Fruit fly (Drosophila melanogaster) whole organism, embryonic: ENCODE data around the gene CG15483.

ENCODE experiments used
- Awh ChIP-seq: fragments of 200-800 bp; sonication (Bioruptor generic); IDR thresholded peaks from 2 replicates; pipeline ENCODE4, ENCODE4 v1.3.6; 2022; ENCODE audit warnings: missing biosample characterization, missing genetic modification characterization
- Bgb ChIP-seq: fragments of 200-800 bp; sonication (Bioruptor generic); IDR thresholded peaks from 2 replicates; pipeline ENCODE4 v1.3.6; 2022; ENCODE audit warnings: missing biosample characterization, missing genetic modification characterization; ENCODE audit not compliant: partially characterized antibody
- C15 ChIP-seq: fragments of 200-800 bp; sonication (Bioruptor generic); IDR thresholded peaks from 3 replicates; pipeline ENCODE4 v1.3.6; 2022; ENCODE audit warnings: missing biosample characterization, missing genetic modification characterization
- CG10543 ChIP-seq: fragments of 200-800 bp; sonication (Bioruptor generic); optimal IDR thresholded peaks from 3 replicates; lab custom pipeline; 2017; ENCODE audit warnings: missing biosample characterization, mild to moderate bottlenecking, missing genetic modification characterization, moderate library complexity
- CG10565 ChIP-seq: fragments of 200-800 bp; sonication (Bioruptor generic); optimal IDR thresholded peaks from 3 replicates; lab custom pipeline; 2016; ENCODE audit warnings: missing biosample characterization, mild to moderate bottlenecking, missing genetic modification characterization
- CG14014 ChIP-seq: fragments of 200-800 bp; sonication (Bioruptor generic); IDR thresholded peaks from 2 replicates; pipeline ENCODE4 v1.3.6; 2022; ENCODE audit warnings: missing biosample characterization, missing genetic modification characterization
- CG15011 ChIP-seq: fragments of 200-800 bp; sonication (Bioruptor generic); optimal IDR thresholded peaks from 3 replicates; lab custom pipeline; 2018; ENCODE audit warnings: missing biosample characterization, mild to moderate bottlenecking, missing genetic modification characterization
- CG16863 ChIP-seq: fragments of 200-800 bp; sonication (Bioruptor generic); optimal IDR thresholded peaks from 3 replicates; lab custom pipeline; 2016; ENCODE audit warnings: missing biosample characterization, missing genetic modification characterization
- CG18764 ChIP-seq: fragments of 200-800 bp; sonication (Bioruptor generic); optimal IDR thresholded peaks from 3 replicates; lab custom pipeline; 2016; ENCODE audit warnings: missing biosample characterization, missing genetic modification characterization
- CG31224 ChIP-seq: fragments of 200-800 bp; sonication (Bioruptor generic); IDR thresholded peaks from 2 replicates; pipeline ENCODE4 v1.3.6; 2022; ENCODE audit warnings: missing biosample characterization, missing genetic modification characterization
- CG3281 ChIP-seq: fragments of 200-800 bp; sonication (Bioruptor generic); optimal IDR thresholded peaks from 3 replicates; lab custom pipeline; 2017; ENCODE audit warnings: missing biosample characterization, mild to moderate bottlenecking, missing genetic modification characterization
- CG3726 ChIP-seq: fragments of 200-800 bp; sonication (Bioruptor generic); IDR thresholded peaks from 3 replicates; pipeline ENCODE4, ENCODE4 v1.3.6; 2022; ENCODE audit warnings: missing biosample characterization, missing genetic modification characterization
- CG4328 ChIP-seq: fragments of 200-800 bp; sonication (Bioruptor generic); optimal IDR thresholded peaks from 3 replicates; lab custom pipeline; 2017; ENCODE audit warnings: missing biosample characterization, missing genetic modification reagents, missing genetic modification characterization
- CG4730 ChIP-seq: fragments of 200-800 bp; sonication (Bioruptor generic); IDR thresholded peaks from 2 replicates; pipeline ENCODE4 v1.3.6; 2022; ENCODE audit warnings: missing biosample characterization, missing genetic modification characterization
- CG5180 ChIP-seq: fragments of 200-800 bp; sonication (Bioruptor generic); optimal IDR thresholded peaks from 3 replicates; lab custom pipeline; 2017; ENCODE audit warnings: missing biosample characterization, missing genetic modification characterization, mild to moderate bottlenecking, moderate library complexity, missing genetic modification reagents
- CG6689 ChIP-seq: fragments of 200-800 bp; sonication (Bioruptor generic); IDR thresholded peaks from 2 replicates; pipeline ENCODE4 v1.3.6; 2022; ENCODE audit warnings: missing biosample characterization, missing genetic modification characterization
- CG7839 ChIP-seq: fragments of 200-800 bp; sonication (Bioruptor generic); optimal IDR thresholded peaks from 3 replicates; lab custom pipeline; 2018; ENCODE audit warnings: missing biosample characterization, mild to moderate bottlenecking, missing genetic modification characterization, moderate library complexity
- CG8089 ChIP-seq: fragments of 200-800 bp; sonication (Bioruptor generic); optimal IDR thresholded peaks from 3 replicates; lab custom pipeline; 2016; ENCODE audit warnings: missing biosample characterization, missing genetic modification characterization
- CG9876 ChIP-seq: fragments of 200-800 bp; sonication (Bioruptor generic); optimal IDR thresholded peaks from 2 replicates; lab custom pipeline; 2016; ENCODE audit warnings: missing biosample characterization, missing genetic modification characterization
- Deaf1 ChIP-seq: fragments of 200-800 bp; optimal IDR thresholded peaks from 3 replicates; lab custom pipeline; 2019; ENCODE audit warnings: missing biosample characterization, mild to moderate bottlenecking, missing genetic modification characterization, moderate library complexity
- E2f1 ChIP-seq: fragments of 200-800 bp; sonication (Bioruptor generic); IDR thresholded peaks from 2 replicates; pipeline ENCODE4 v1.3.6; 2022; ENCODE audit warnings: missing biosample characterization, missing genetic modification characterization
- Ets65A ChIP-seq: fragments of 200-800 bp; sonication (Bioruptor generic); peaks from one replicate; lab custom pipeline; 2016; ENCODE audit warnings: missing biosample characterization, missing genetic modification characterization
- HLH4C ChIP-seq: fragments of 200-800 bp; sonication (Bioruptor generic); IDR thresholded peaks from 3 replicates; pipeline ENCODE4 v1.3.6; 2022; ENCODE audit warnings: missing biosample characterization, missing genetic modification characterization; ENCODE audit not compliant: partially characterized antibody
- HLHmδ ChIP-seq: fragments of 200-800 bp; sonication (Bioruptor generic); optimal IDR thresholded peaks from 2 replicates; lab custom pipeline; 2018; ENCODE audit warnings: missing biosample characterization, mild to moderate bottlenecking, missing genetic modification characterization, moderate library complexity
- Hey ChIP-seq: fragments of 200-800 bp; sonication (Bioruptor generic); optimal IDR thresholded peaks from 3 replicates; lab custom pipeline; 2018; ENCODE audit warnings: missing biosample characterization, mild to moderate bottlenecking, missing genetic modification characterization
- HmgZ ChIP-seq: fragments of 200-800 bp; sonication (Bioruptor generic); optimal IDR thresholded peaks from 2 replicates; lab custom pipeline; 2018; ENCODE audit warnings: missing biosample characterization, mild to moderate bottlenecking, missing genetic modification characterization
- MESR4 ChIP-seq: fragments of 200-800 bp; sonication (Bioruptor generic); optimal IDR thresholded peaks from 2 replicates; lab custom pipeline; 2018; ENCODE audit warnings: missing biosample characterization, mild to moderate bottlenecking, missing genetic modification characterization, moderate library complexity
- Med ChIP-seq: fragments of 200-800 bp; sonication (Bioruptor generic); peaks from one replicate; lab custom pipeline; 2016; ENCODE audit warnings: missing biosample characterization, missing genetic modification characterization, mild to moderate bottlenecking, inconsistent platforms, moderate library complexity
- amos ChIP-seq: fragments of 200-800 bp; sonication (Bioruptor generic); IDR thresholded peaks from 2 replicates; pipeline ENCODE4 v1.3.6; 2022; ENCODE audit warnings: missing biosample characterization, missing genetic modification characterization; ENCODE audit not compliant: partially characterized antibody
- bigmax ChIP-seq: fragments of 200-800 bp; sonication (Bioruptor generic); optimal IDR thresholded peaks from 2 replicates; lab custom pipeline; 2018; ENCODE audit warnings: missing biosample characterization, mild to moderate bottlenecking, missing genetic modification characterization
- bsh ChIP-seq, 2 experiments: fragments of 200-800 bp; sonication (Bioruptor generic); optimal IDR thresholded peaks; 2 replicates each; lab custom pipeline; 2017 to 2018; ENCODE audit warnings: mild to moderate bottlenecking in 2 of 2, missing biosample characterization in 2 of 2, missing genetic modification characterization in 2 of 2, moderate library complexity in 1 of 2
- corto ChIP-seq: fragments of 200-800 bp; sonication (Bioruptor generic); optimal IDR thresholded peaks from 2 replicates; lab custom pipeline; 2016; ENCODE audit warnings: missing biosample characterization, mild to moderate bottlenecking, missing genetic modification characterization, moderate library complexity
- emc ChIP-seq: fragments of 200-800 bp; sonication (Bioruptor generic); optimal IDR thresholded peaks from 2 replicates; lab custom pipeline; 2016; ENCODE audit warnings: missing biosample characterization, missing genetic modification characterization
- esg ChIP-seq: fragments of 200-800 bp; sonication (Bioruptor generic); conservative IDR thresholded peaks from 2 replicates; pipeline ENCODE4 v1.3.6; 2022; ENCODE audit warnings: missing biosample characterization, missing genetic modification characterization
- exex ChIP-seq: fragments of 200-800 bp; sonication (Bioruptor generic); optimal IDR thresholded peaks from 4 replicates; lab custom pipeline; 2018; ENCODE audit warnings: missing biosample characterization, mild to moderate bottlenecking, missing genetic modification characterization, moderate library complexity
- fd64A ChIP-seq: fragments of 200-800 bp; sonication (Bioruptor generic); optimal IDR thresholded peaks from 3 replicates; lab custom pipeline; 2018; ENCODE audit warnings: missing biosample characterization, mild to moderate bottlenecking, missing genetic modification characterization
- gce ChIP-seq: fragments of 200-800 bp; sonication (Bioruptor generic); IDR thresholded peaks from 3 replicates; pipeline ENCODE4 v1.3.6; 2022; ENCODE audit warnings: missing biosample characterization, missing genetic modification characterization
- hth ChIP-seq: fragments of >200 bp; optimal IDR thresholded peaks from 2 replicates; lab custom pipeline; 2017; ENCODE audit warnings: inconsistent platforms
- maf-S ChIP-seq: fragments of 200-800 bp; sonication (Bioruptor generic); optimal IDR thresholded peaks from 2 replicates; lab custom pipeline; 2016; ENCODE audit warnings: missing biosample characterization, missing genetic modification characterization
- nom ChIP-seq: fragments of 200-800 bp; sonication (Bioruptor generic); optimal IDR thresholded peaks from 2 replicates; lab custom pipeline; 2017; ENCODE audit warnings: missing biosample characterization, missing genetic modification characterization, mild to moderate bottlenecking, moderate library complexity, missing genetic modification reagents
- schlank ChIP-seq: fragments of 200-800 bp; sonication (Bioruptor generic); optimal IDR thresholded peaks from 2 replicates; lab custom pipeline; 2018; ENCODE audit warnings: missing biosample characterization, mild to moderate bottlenecking, missing genetic modification characterization
- sens ChIP-seq: fragments of 200-800 bp; sonication (Bioruptor generic); peaks from one replicate; lab custom pipeline; 2016; ENCODE audit warnings: missing biosample characterization, missing genetic modification characterization
- sens-2 ChIP-seq: fragments of 200-800 bp; sonication (Bioruptor generic); IDR thresholded peaks from 2 replicates; pipeline ENCODE4 v1.3.6; 2022; ENCODE audit warnings: missing biosample characterization, missing genetic modification characterization
- sim ChIP-seq: fragments of 200-800 bp; sonication (Bioruptor generic); IDR thresholded peaks from 2 replicates; pipeline ENCODE4 v1.3.6; 2022; ENCODE audit warnings: missing biosample characterization, missing genetic modification characterization
- sisA ChIP-seq: fragments of 200-800 bp; sonication (Bioruptor generic); IDR thresholded peaks from 2 replicates; pipeline ENCODE4 v1.3.6; 2022; ENCODE audit warnings: missing biosample characterization, missing genetic modification characterization
- sug ChIP-seq: fragments of 200-800 bp; optimal IDR thresholded peaks from 2 replicates; lab custom pipeline; 2019; ENCODE audit warnings: missing biosample characterization, mild to moderate bottlenecking, missing genetic modification characterization, moderate library complexity
- trh ChIP-seq: fragments of 200-800 bp; sonication (Bioruptor generic); optimal IDR thresholded peaks from 2 replicates; lab custom pipeline; 2016; ENCODE audit warnings: missing biosample characterization, missing genetic modification characterization
- tup ChIP-seq: fragments of 200-800 bp; sonication (Bioruptor generic); optimal IDR thresholded peaks from 2 replicates; lab custom pipeline; 2016; ENCODE audit warnings: missing biosample characterization, mild to moderate bottlenecking, missing genetic modification characterization, moderate library complexity
- unpg ChIP-seq: fragments of 200-800 bp; sonication (Bioruptor generic); optimal IDR thresholded peaks from 3 replicates; lab custom pipeline; 2018; ENCODE audit warnings: missing biosample characterization, mild to moderate bottlenecking, missing genetic modification characterization, moderate library complexity

The CG15483 gene

DNA sequence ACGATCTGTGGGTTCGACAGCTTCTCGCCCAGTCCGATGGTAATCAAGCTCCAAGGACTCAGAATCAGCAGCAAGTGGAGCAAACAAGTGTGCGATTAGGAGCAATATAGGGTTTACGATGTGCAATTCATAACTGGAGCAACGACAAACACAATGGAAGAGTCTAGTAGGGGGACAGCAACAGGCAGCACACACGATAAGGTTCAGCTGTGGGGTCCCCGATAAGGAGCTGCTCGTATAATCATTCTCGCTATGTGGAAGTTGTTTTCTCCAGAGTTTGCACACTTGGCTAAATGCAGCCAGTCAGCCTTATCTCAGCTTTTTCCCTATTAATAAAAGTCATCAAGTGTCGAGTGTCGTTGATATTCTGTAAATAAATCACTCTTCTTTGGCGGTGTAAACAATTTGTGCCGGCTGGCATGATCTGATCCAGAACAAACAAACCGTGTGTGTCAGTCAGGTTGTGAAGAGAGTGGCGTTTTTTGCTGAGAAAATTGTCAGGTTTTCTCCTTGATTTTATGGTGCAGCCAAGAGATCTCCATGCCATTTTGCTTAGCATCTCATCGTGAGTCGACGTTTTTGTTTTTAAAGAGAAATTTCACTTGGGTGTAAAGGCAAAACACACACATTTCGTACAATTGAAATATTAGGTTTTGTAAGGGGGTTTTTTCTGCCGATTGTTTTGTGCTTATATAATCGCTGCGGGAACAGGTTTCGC lies 41.8 kb downstream of the CG15483 start (continued):
- TF ChIP-seq unpg (GFP tag; lab: Kevin White, UChicago) (no peak), corto (GFP tag; lab: Kevin White, UChicago) (peak; percentile 1), C15 (GFP tag; lab: Robert Waterston, UW) (no peak), CG10565 (no peak), bsh (GFP tag; optimal IDR thresholded peaks at IDR 0.05; lab: Kevin White, UChicago) (peak in 1 of 2 experiments; percentile 18), CG4730 (GFP tag; lab: Robert Waterston, UW) (no peak), sisA (GFP tag; lab: Robert Waterston, UW) (no peak), maf-S (no peak), sens (GFP tag; lab: Kevin White, UChicago) (peak; percentile 69), CG6689 (GFP tag; lab: Robert Waterston, UW) (no peak), hth (lab: Kevin White, UChicago) (no peak), amos (GFP tag; lab: Robert Waterston, UW) (no peak), Awh (no peak), CG3726 (GFP tag; lab: Robert Waterston, UW) (no peak), sim (no peak), tup (GFP tag; lab: Kevin White, UChicago) (no peak), emc (GFP tag; lab: Kevin White, UChicago) (no peak), Deaf1 (tag; lab: Kevin White, UChicago) (no peak), gce (GFP tag; lab: Robert Waterston, UW) (no peak), Hey (tag; lab: Kevin White, UChicago) (peak; percentile 60), sug (tag; lab: Kevin White, UChicago) (peak; percentile 81), CG9876 (GFP tag; lab: Kevin White, UChicago) (no peak), HmgZ (no peak), nom (GFP tag; lab: Kevin White, UChicago) (peak; percentile 23), exex (tag; lab: Kevin White, UChicago) (peak; percentile 64), CG3281 (GFP tag; lab: Kevin White, UChicago) (no peak), CG14014 (GFP tag; lab: Robert Waterston, UW) (no peak), CG16863 (GFP tag; lab: Kevin White, UChicago) (no peak), Med (GFP tag; lab: Kevin White, UChicago) (peak; percentile 73), CG5180 (GFP tag; lab: Kevin White, UChicago) (no peak), Bgb (GFP tag; lab: Robert Waterston, UW) (no peak), schlank (no peak), CG18764 (GFP tag; lab: Kevin White, UChicago) (no peak), CG7839 (tag; lab: Kevin White, UChicago) (no peak), CG15011 (GFP tag; lab: Kevin White, UChicago) (no peak), CG8089 (GFP tag; lab: Kevin White, UChicago) (no peak), MESR4 (GFP tag; lab: Kevin White, UChicago) (no peak), CG10543 (GFP tag; lab: Kevin White, UChicago) (no peak), Ets65A (GFP tag; lab: Kevin White, UChicago) (no peak), bigmax (GFP tag; lab: Kevin White, UChicago) (no peak), trh (GFP tag; lab: Kevin White, UChicago) (no peak), sens-2 (GFP tag; lab: Robert Waterston, UW) (no peak), E2f1 (GFP tag; lab: Robert Waterston, UW) (no peak), CG31224 (peak; percentile 57), HLH4C (GFP tag; lab: Robert Waterston, UW) (no peak), fd64A (GFP tag; lab: Kevin White, UChicago) (no peak), HLHmδ (no peak), esg (no peak), CG4328 (no peak)
